Fruit fly (Drosophila melanogaster) whole organism, embryonic: ENCODE measurements around the gene dpr14.

Experiments used
- Abd-B ChIP-seq: fragments of 200-800 bp; sonication (Bioruptor generic); optimal IDR thresholded peaks from 2 replicates; lab custom pipeline; 2018; ENCODE audit warnings: missing biosample characterization, mild to moderate bottlenecking, missing genetic modification characterization, moderate library complexity
- Atf3 ChIP-seq: fragments of 200-800 bp; sonication (Bioruptor generic); optimal IDR thresholded peaks from 3 replicates; lab custom pipeline; 2016; ENCODE audit warnings: missing biosample characterization, missing genetic modification characterization
- B-H1 ChIP-seq: fragments of 200-800 bp; sonication (Bioruptor generic); IDR thresholded peaks from 3 replicates; pipeline ENCODE4 v1.3.6; 2022; ENCODE audit warnings: missing biosample characterization, missing genetic modification characterization
- CG10321 ChIP-seq: fragments of 200-800 bp; sonication (Bioruptor generic); IDR thresholded peaks from 2 replicates; pipeline ENCODE4 v1.3.6; 2022; ENCODE audit warnings: missing biosample characterization, missing genetic modification characterization
- CG12219 ChIP-seq: fragments of 200-800 bp; sonication (Bioruptor generic); optimal IDR thresholded peaks from 3 replicates; lab custom pipeline; 2018; ENCODE audit warnings: missing biosample characterization, mild to moderate bottlenecking, missing genetic modification characterization
- CG12744 ChIP-seq: fragments of 200-800 bp; sonication (Bioruptor generic); optimal IDR thresholded peaks from 2 replicates; lab custom pipeline; 2016; ENCODE audit warnings: missing biosample characterization, missing genetic modification characterization
- CG13123 ChIP-seq: fragments of 200-800 bp; sonication (Bioruptor generic); optimal IDR thresholded peaks from 2 replicates; lab custom pipeline; 2016; ENCODE audit warnings: missing biosample characterization, missing genetic modification characterization
- CG14014 ChIP-seq: fragments of 200-800 bp; sonication (Bioruptor generic); IDR thresholded peaks from 2 replicates; pipeline ENCODE4 v1.3.6; 2022; ENCODE audit warnings: missing biosample characterization, missing genetic modification characterization
- CG14667 ChIP-seq: fragments of 200-800 bp; sonication (Bioruptor generic); IDR thresholded peaks from 2 replicates; pipeline ENCODE4 v1.3.6; 2022; ENCODE audit warnings: missing biosample characterization, missing genetic modification characterization
- CG15514 ChIP-seq: fragments of 200-800 bp; sonication (Bioruptor generic); optimal IDR thresholded peaks from 3 replicates; lab custom pipeline; 2017; ENCODE audit warnings: missing biosample characterization, missing genetic modification characterization, mild to moderate bottlenecking, moderate library complexity, missing genetic modification reagents
- CG1603 ChIP-seq: fragments of 200-800 bp; sonication (Bioruptor generic); optimal IDR thresholded peaks from 2 replicates; lab custom pipeline; 2019; ENCODE audit warnings: missing biosample characterization, mild to moderate bottlenecking, missing genetic modification characterization, moderate library complexity
- CG2116 ChIP-seq: fragments of 200-800 bp; sonication (Bioruptor generic); optimal IDR thresholded peaks from 3 replicates; lab custom pipeline; 2018; ENCODE audit warnings: missing biosample characterization, mild to moderate bottlenecking, missing genetic modification characterization
- CG2875 ChIP-seq: fragments of 200-800 bp; sonication (Bioruptor generic); optimal IDR thresholded peaks from 2 replicates; lab custom pipeline; 2017; ENCODE audit warnings: missing biosample characterization, mild to moderate bottlenecking, missing genetic modification characterization, missing genetic modification reagents
- CG31441 ChIP-seq: fragments of 200-800 bp; sonication (Bioruptor generic); IDR thresholded peaks from 2 replicates; pipeline ENCODE4 v1.3.6; 2022; ENCODE audit warnings: missing biosample characterization, missing genetic modification characterization
- CG3163 ChIP-seq: fragments of 200-800 bp; sonication (Bioruptor generic); optimal IDR thresholded peaks from 3 replicates; lab custom pipeline; 2016; ENCODE audit warnings: missing biosample characterization, missing genetic modification characterization
- CG3281 ChIP-seq: fragments of 200-800 bp; sonication (Bioruptor generic); optimal IDR thresholded peaks from 3 replicates; lab custom pipeline; 2017; ENCODE audit warnings: missing biosample characterization, mild to moderate bottlenecking, missing genetic modification characterization
- CG4282 ChIP-seq: fragments of 200-800 bp; sonication (Bioruptor generic); optimal IDR thresholded peaks from 2 replicates; lab custom pipeline; 2016; ENCODE audit warnings: missing biosample characterization, missing genetic modification characterization
- CG5245 ChIP-seq: fragments of 200-800 bp; sonication (Bioruptor generic); optimal IDR thresholded peaks from 3 replicates; lab custom pipeline; 2016; ENCODE audit warnings: missing biosample characterization, missing genetic modification characterization
- CG5953 ChIP-seq: fragments of 200-800 bp; sonication (Bioruptor generic); IDR thresholded peaks from 2 replicates; pipeline ENCODE4 v1.3.6; 2022; ENCODE audit warnings: missing biosample characterization, missing genetic modification characterization
- Dbx ChIP-seq: fragments of 200-800 bp; sonication (Bioruptor generic); IDR thresholded peaks from 3 replicates; pipeline ENCODE4 v1.3.6; 2022; ENCODE audit warnings: missing biosample characterization, missing genetic modification characterization
- Doc3 ChIP-seq: fragments of 200-800 bp; sonication (Bioruptor generic); IDR thresholded peaks from 3 replicates; pipeline ENCODE4 v1.3.6; 2022; ENCODE audit warnings: missing biosample characterization, missing genetic modification characterization; ENCODE audit not compliant: partially characterized antibody
- Dref ChIP-seq: fragments of 200-800 bp; sonication (Bioruptor generic); IDR thresholded peaks from 2 replicates; pipeline ENCODE4 v1.3.6; 2022; ENCODE audit warnings: missing biosample characterization, missing genetic modification characterization
- Hmr ChIP-seq: fragments of 200-800 bp; sonication (Bioruptor generic); optimal IDR thresholded peaks from 3 replicates; lab custom pipeline; 2017; ENCODE audit warnings: mild to moderate bottlenecking, missing biosample characterization, missing genetic modification reagents, missing genetic modification characterization
- Hr3 ChIP-seq: fragments of 200-800 bp; sonication (Bioruptor generic); optimal IDR thresholded peaks from 3 replicates; lab custom pipeline; 2016; ENCODE audit warnings: missing biosample characterization, missing genetic modification characterization
- Hsf ChIP-seq: fragments of 200-800 bp; sonication (Bioruptor generic); optimal IDR thresholded peaks from 3 replicates; lab custom pipeline; 2016; ENCODE audit warnings: missing biosample characterization, missing genetic modification characterization
- Neu2 ChIP-seq: fragments of 200-800 bp; sonication (Bioruptor generic); optimal IDR thresholded peaks from 3 replicates; lab custom pipeline; 2016; ENCODE audit warnings: missing biosample characterization, missing genetic modification characterization, borderline replicate concordance
- Poxn ChIP-seq: fragments of 200-800 bp; sonication (Bioruptor generic); IDR thresholded peaks from 2 replicates; pipeline ENCODE4 v1.3.6; 2022; ENCODE audit warnings: missing biosample characterization, missing genetic modification characterization
- amos ChIP-seq: fragments of 200-800 bp; sonication (Bioruptor generic); IDR thresholded peaks from 2 replicates; pipeline ENCODE4 v1.3.6; 2022; ENCODE audit warnings: missing biosample characterization, missing genetic modification characterization; ENCODE audit not compliant: partially characterized antibody
- bbx ChIP-seq: fragments of 200-800 bp; sonication (Bioruptor generic); IDR thresholded peaks from 2 replicates; pipeline ENCODE4 v1.3.6; 2022; ENCODE audit warnings: missing biosample characterization, missing genetic modification characterization; ENCODE audit not compliant: partially characterized antibody
- cad ChIP-seq: fragments of >200 bp; optimal IDR thresholded peaks from 2 replicates; lab custom pipeline; 2017; ENCODE audit warnings: missing biosample characterization, missing genetic modification characterization
- chinmo ChIP-seq: fragments of 200-800 bp; sonication (Bioruptor generic); IDR thresholded peaks from 4 replicates; pipeline ENCODE4 v1.3.6; 2022; ENCODE audit warnings: missing biosample characterization, missing genetic modification characterization; ENCODE audit not compliant: partially characterized antibody
- chm ChIP-seq: fragments of 200-800 bp; sonication (Bioruptor generic); IDR thresholded peaks from 2 replicates; pipeline ENCODE4 v1.3.6; 2022; ENCODE audit warnings: missing biosample characterization, missing genetic modification characterization
- dati ChIP-seq: fragments of 200-800 bp; sonication (Bioruptor generic); IDR thresholded peaks from 2 replicates; pipeline ENCODE4 v1.3.6; 2022; ENCODE audit warnings: missing biosample characterization, missing genetic modification characterization
- dimm ChIP-seq: fragments of 200-800 bp; sonication (Bioruptor generic); IDR thresholded peaks from 2 replicates; pipeline ENCODE4 v1.3.6; 2022; ENCODE audit warnings: missing biosample characterization, missing genetic modification characterization
- en ChIP-seq: fragments of 200-800 bp; sonication (Bioruptor generic); optimal IDR thresholded peaks from 2 replicates; lab custom pipeline; 2016; ENCODE audit warnings: missing biosample characterization, missing genetic modification characterization
- esg ChIP-seq: fragments of 200-800 bp; sonication (Bioruptor generic); conservative IDR thresholded peaks from 2 replicates; pipeline ENCODE4 v1.3.6; 2022; ENCODE audit warnings: missing biosample characterization, missing genetic modification characterization
- grn ChIP-seq: fragments of 200-800 bp; sonication (Bioruptor generic); optimal IDR thresholded peaks from 3 replicates; lab custom pipeline; 2017; ENCODE audit warnings: missing biosample characterization, missing genetic modification characterization
- gt ChIP-seq: fragments of 200-800 bp; sonication (Bioruptor generic); IDR thresholded peaks from 2 replicates; pipeline ENCODE4 v1.3.6; 2022; ENCODE audit warnings: missing biosample characterization, missing genetic modification characterization
- hb ChIP-seq: fragments of 200-800 bp; sonication (Bioruptor generic); IDR thresholded peaks from 3 replicates; pipeline ENCODE4 v1.3.6; 2022; ENCODE audit warnings: missing biosample characterization, missing genetic modification characterization; ENCODE audit not compliant: partially characterized antibody
- hth ChIP-seq: fragments of >200 bp; optimal IDR thresholded peaks from 2 replicates; lab custom pipeline; 2017; ENCODE audit warnings: inconsistent platforms
- ind ChIP-seq: fragments of 200-800 bp; sonication (Bioruptor generic); optimal IDR thresholded peaks from 3 replicates; lab custom pipeline; 2016; ENCODE audit warnings: missing biosample characterization, missing genetic modification characterization
- jigr1 ChIP-seq: fragments of 200-800 bp; sonication (Bioruptor generic); IDR thresholded peaks from 3 replicates; pipeline ENCODE4 v1.3.6; 2022; ENCODE audit warnings: missing biosample characterization, missing genetic modification characterization
- lab ChIP-seq: fragments of 200-800 bp; sonication (Bioruptor generic); optimal IDR thresholded peaks from 3 replicates; lab custom pipeline; 2017; ENCODE audit warnings: missing biosample characterization, missing genetic modification characterization, mild to moderate bottlenecking, moderate library complexity, missing genetic modification reagents
- lmd ChIP-seq: fragments of 200-800 bp; sonication (Bioruptor generic); IDR thresholded peaks from 2 replicates; pipeline ENCODE4 v1.3.6; 2022; ENCODE audit warnings: missing biosample characterization, missing genetic modification characterization
- nom ChIP-seq: fragments of 200-800 bp; sonication (Bioruptor generic); optimal IDR thresholded peaks from 2 replicates; lab custom pipeline; 2017; ENCODE audit warnings: missing biosample characterization, missing genetic modification characterization, mild to moderate bottlenecking, moderate library complexity, missing genetic modification reagents
- p53 ChIP-seq: fragments of 200-800 bp; sonication (Bioruptor generic); optimal IDR thresholded peaks from 2 replicates; lab custom pipeline; 2016; ENCODE audit warnings: missing biosample characterization, missing genetic modification characterization
- sima ChIP-seq: fragments of 200-800 bp; sonication (Bioruptor generic); optimal IDR thresholded peaks from 2 replicates; lab custom pipeline; 2016; ENCODE audit warnings: missing biosample characterization, missing genetic modification characterization
- ssp ChIP-seq: fragments of 200-800 bp; sonication (Bioruptor generic); IDR thresholded peaks from 2 replicates; pipeline ENCODE4 v1.3.6; 2022; ENCODE audit warnings: missing biosample characterization, missing genetic modification characterization
- zfh1 ChIP-seq: fragments of 200-800 bp; sonication (Bioruptor generic); IDR thresholded peaks from 3 replicates; pipeline ENCODE4 v1.3.6; 2022; ENCODE audit warnings: missing biosample characterization, missing genetic modification characterization

dpr14 gene

dm6 chrX:7908239-7909068 lies at the start of gene dpr14, which contains the start of gene spidey (continued):
- peak; percentile 84 for TF ChIP-seq CG15514 (GFP tag; lab: Kevin White, UChicago)
- TF ChIP-seq hth: no peak
- TF ChIP-seq Abd-B (GFP tag; lab: Kevin White, UChicago): peak; percentile 78
- TF ChIP-seq Hsf (GFP tag; lab: Kevin White, UChicago): peak; percentile 88
- TF ChIP-seq chinmo: 0 out of 4 replicates have a peak, but pooled peaks have one; percentile 36
- TF ChIP-seq bbx (GFP tag; lab: Robert Waterston, UW): no peak
- no peak for TF ChIP-seq hb
- TF ChIP-seq CG14667 (GFP tag; lab: Robert Waterston, UW): peak; percentile 86
- peak; percentile 63 for TF ChIP-seq nom (GFP tag; lab: Kevin White, UChicago)
- peak; percentile 95 for TF ChIP-seq Hmr (GFP tag; lab: Kevin White, UChicago)
- peak; percentile 72 for TF ChIP-seq CG5953 (GFP tag; lab: Robert Waterston, UW)
- TF ChIP-seq zfh1 (GFP tag; lab: Robert Waterston, UW): peak; percentile 87
- TF ChIP-seq Dbx (GFP tag; lab: Robert Waterston, UW): peak; percentile 90
- TF ChIP-seq CG12219: peak; percentile 89
- peak; percentile 50 for TF ChIP-seq CG3163
- TF ChIP-seq jigr1: peak; percentile 66; the same call in 2 of the 3 replicates
- no peak for TF ChIP-seq cad
- TF ChIP-seq Doc3 (GFP tag; lab: Robert Waterston, UW): 0 out of 3 replicates have a peak, but pooled peaks have one; percentile 15
- TF ChIP-seq sima (GFP tag; lab: Kevin White, UChicago): peak; percentile 47
- TF ChIP-seq CG2875: peak; percentile 86
- TF ChIP-seq grn (GFP tag; lab: Kevin White, UChicago): peak; percentile 36
- TF ChIP-seq dati (GFP tag; lab: Robert Waterston, UW): no peak
- TF ChIP-seq dimm (GFP tag; lab: Robert Waterston, UW): peak; percentile 70; the same call in 1 of the 2 replicates
- TF ChIP-seq Dref (GFP tag; lab: Robert Waterston, UW): peak; percentile 58
- TF ChIP-seq Atf3 (GFP tag; lab: Kevin White, UChicago): peak; percentile 89
- TF ChIP-seq amos (GFP tag; lab: Robert Waterston, UW): peak; percentile 22; the same call in 1 of the 2 replicates
- TF ChIP-seq en: peak; percentile 38
- TF ChIP-seq ind: peak; percentile 90
- peak; percentile 74 for TF ChIP-seq CG5245
- TF ChIP-seq p53: peak; percentile 5
- peak; percentile 74 for TF ChIP-seq ssp
- peak; percentile 88 for TF ChIP-seq CG31441 (GFP tag; lab: Robert Waterston, UW)
- TF ChIP-seq CG10321 (GFP tag; lab: Robert Waterston, UW): no peak; the same call in 1 of the 2 replicates
- peak; percentile 91 for TF ChIP-seq lmd
- peak; percentile 75 for TF ChIP-seq chm (GFP tag; lab: Robert Waterston, UW)
- TF ChIP-seq CG2116: peak; percentile 66
- peak; percentile 93 for TF ChIP-seq CG14014 (GFP tag; lab: Robert Waterston, UW)
- peak; percentile 92 for TF ChIP-seq CG3281 (GFP tag; lab: Kevin White, UChicago)
- peak; percentile 13 for TF ChIP-seq Neu2 (GFP tag; lab: Kevin White, UChicago)
- TF ChIP-seq CG4282 (GFP tag; lab: Kevin White, UChicago): peak; percentile 73
- TF ChIP-seq Hr3 (GFP tag; lab: Kevin White, UChicago): peak; percentile 87
- TF ChIP-seq CG1603: peak; percentile 92
- TF ChIP-seq CG13123 (GFP tag; lab: Kevin White, UChicago): peak; percentile 51
- TF ChIP-seq esg (GFP tag; lab: Robert Waterston, UW): peak; percentile 89
- TF ChIP-seq Poxn (GFP tag; lab: Robert Waterston, UW): peak; percentile 75
- peak; percentile 85 for TF ChIP-seq B-H1
- peak; percentile 71 for TF ChIP-seq CG12744 (GFP tag; lab: Kevin White, UChicago)
- peak; percentile 49; the same call in 1 of the 2 replicates for TF ChIP-seq gt (GFP tag; lab: Robert Waterston, UW)
- peak; percentile 96 for TF ChIP-seq lab (GFP tag; lab: Kevin White, UChicago)
